Worm (Caenorhabditis elegans) whole organism, mixed stage, embryonic: ENCODE data around the gene M04B2.6.

Experiments used
- hlh-1 ChIP-seq: fragments of 150-350 bp; optimal IDR thresholded peaks from 2 replicates; lab custom pipeline; 2014; ENCODE audit warnings: missing biosample characterization, missing genetic modification reagents, missing genetic modification characterization
- nhr-12 ChIP-seq: fragments of 150-350 bp; optimal IDR thresholded peaks from 2 replicates; lab custom pipeline; 2014; ENCODE audit warnings: missing biosample characterization, missing genetic modification characterization
- nhr-28 ChIP-seq: fragments of 150-350 bp; optimal IDR thresholded peaks from 2 replicates; lab custom pipeline; 2014; ENCODE audit warnings: missing biosample characterization, missing genetic modification characterization
- nhr-76 ChIP-seq: sonication (generic microtip); optimal IDR thresholded peaks from 2 replicates; lab custom pipeline; 2017; ENCODE audit warnings: missing biosample characterization, missing genetic modification characterization
- unc-120 ChIP-seq: sonication (generic microtip); optimal IDR thresholded peaks from 2 replicates; lab custom pipeline; 2017; ENCODE audit warnings: missing genetic modification characterization, missing compliant biosample characterization; ENCODE audit not compliant: poor library complexity, severe bottlenecking

ce11 chrIV:11475080-11475479 is 35.5 kb downstream of the M04B2.6 start:
- TF ChIP-seq nhr-76 (tag; lab: Kevin White, UChicago) (no peak), nhr-12 (tag; lab: Kevin White, UChicago) (no peak), nhr-28 (no peak), hlh-1 (no peak), unc-120 (tag; lab: Kevin White, UChicago) (no peak)
